Fruit fly (Drosophila melanogaster) whole organism, embryonic: Measurements from ENCODE around the gene CG9664.
A peak's percentile ranks its signal among the peaks of the same experiment; 100 is the strongest.

Experiments
- Abd-B ChIP-seq: fragments of 200-800 bp; sonication (Bioruptor generic); optimal IDR thresholded peaks from 2 replicates; lab custom pipeline; 2018; ENCODE audit warnings: missing biosample characterization, mild to moderate bottlenecking, missing genetic modification characterization, moderate library complexity
- Asciz ChIP-seq: fragments of 200-800 bp; sonication (Bioruptor generic); optimal IDR thresholded peaks from 2 replicates; lab custom pipeline; 2017; ENCODE audit warnings: missing biosample characterization, mild to moderate bottlenecking, missing genetic modification characterization, missing genetic modification reagents
- BEAF-32 ChIP-seq: fragments of 200-800 bp; sonication (Bioruptor generic); optimal IDR thresholded peaks from 3 replicates; lab custom pipeline; 2017; ENCODE audit warnings: missing biosample characterization, missing genetic modification characterization, mild to moderate bottlenecking, moderate library complexity, missing genetic modification reagents
- Blimp-1 ChIP-seq: fragments of 200-800 bp; sonication (Bioruptor generic); optimal IDR thresholded peaks from 3 replicates; lab custom pipeline; 2018; ENCODE audit warnings: missing biosample characterization, missing genetic modification characterization, mild to moderate bottlenecking, moderate library complexity, missing genetic modification reagents
- CG10209 ChIP-seq: fragments of 200-800 bp; sonication (Bioruptor generic); optimal IDR thresholded peaks from 3 replicates; lab custom pipeline; 2017; ENCODE audit warnings: missing biosample characterization, mild to moderate bottlenecking, missing genetic modification characterization, missing genetic modification reagents
- CG10321 ChIP-seq: fragments of 200-800 bp; sonication (Bioruptor generic); IDR thresholded peaks from 2 replicates; pipeline ENCODE4 v1.3.6; 2022; ENCODE audit warnings: missing biosample characterization, missing genetic modification characterization
- CG10543 ChIP-seq: fragments of 200-800 bp; sonication (Bioruptor generic); optimal IDR thresholded peaks from 3 replicates; lab custom pipeline; 2017; ENCODE audit warnings: missing biosample characterization, mild to moderate bottlenecking, missing genetic modification characterization, moderate library complexity
- CG14965 ChIP-seq: fragments of 200-800 bp; sonication (Bioruptor generic); optimal IDR thresholded peaks from 2 replicates; lab custom pipeline; 2016; ENCODE audit warnings: missing biosample characterization, missing genetic modification characterization, borderline replicate concordance
- CG18476 ChIP-seq: fragments of 200-800 bp; sonication (Bioruptor generic); optimal IDR thresholded peaks from 2 replicates; lab custom pipeline; 2016; ENCODE audit warnings: missing biosample characterization, mild to moderate bottlenecking, missing genetic modification characterization
- CG2202 ChIP-seq: fragments of 200-800 bp; sonication (Bioruptor generic); optimal IDR thresholded peaks from 2 replicates; lab custom pipeline; 2018; ENCODE audit warnings: missing biosample characterization, mild to moderate bottlenecking, missing genetic modification characterization
- CG3726 ChIP-seq: fragments of 200-800 bp; sonication (Bioruptor generic); IDR thresholded peaks from 3 replicates; pipeline ENCODE4, ENCODE4 v1.3.6; 2022; ENCODE audit warnings: missing biosample characterization, missing genetic modification characterization
- CG3995 ChIP-seq: fragments of 200-800 bp; sonication (Bioruptor generic); optimal IDR thresholded peaks from 3 replicates; lab custom pipeline; 2016; ENCODE audit warnings: missing biosample characterization, missing genetic modification characterization
- CG4360 ChIP-seq: fragments of 200-800 bp; sonication (Bioruptor generic); IDR thresholded peaks from 2 replicates; pipeline ENCODE4 v1.3.6; 2022; ENCODE audit warnings: missing biosample characterization, missing genetic modification characterization
- CG6854 ChIP-seq: fragments of 200-800 bp; sonication (Bioruptor generic); optimal IDR thresholded peaks from 3 replicates; lab custom pipeline; 2017; ENCODE audit warnings: missing biosample characterization, mild to moderate bottlenecking, missing genetic modification characterization
- CG8478 ChIP-seq: fragments of >200 bp; optimal IDR thresholded peaks from 2 replicates; lab custom pipeline; 2018
- CG8924 ChIP-seq: fragments of 200-800 bp; optimal IDR thresholded peaks from 3 replicates; lab custom pipeline; 2019; ENCODE audit warnings: missing biosample characterization, mild to moderate bottlenecking, missing genetic modification characterization, moderate library complexity
- Dip3 ChIP-seq: fragments of 200-800 bp; sonication (Bioruptor generic); optimal IDR thresholded peaks from 3 replicates; lab custom pipeline; 2016; ENCODE audit warnings: missing biosample characterization, missing genetic modification characterization
- Elba2 ChIP-seq: fragments of 200-800 bp; sonication (Bioruptor generic); optimal IDR thresholded peaks from 3 replicates; lab custom pipeline; 2016; ENCODE audit warnings: missing biosample characterization, missing genetic modification characterization
- HLH4C ChIP-seq: fragments of 200-800 bp; sonication (Bioruptor generic); IDR thresholded peaks from 3 replicates; pipeline ENCODE4 v1.3.6; 2022; ENCODE audit warnings: missing biosample characterization, missing genetic modification characterization; ENCODE audit not compliant: partially characterized antibody
- Lhr ChIP-seq: fragments of 200-800 bp; sonication (Bioruptor generic); optimal IDR thresholded peaks from 3 replicates; lab custom pipeline; 2017; ENCODE audit warnings: mild to moderate bottlenecking, missing biosample characterization, missing genetic modification reagents, missing genetic modification characterization
- Mrtf ChIP-seq: fragments of 200-800 bp; sonication (Bioruptor generic); IDR thresholded peaks from 3 replicates; pipeline ENCODE4 v1.3.6; 2022; ENCODE audit warnings: missing biosample characterization, missing genetic modification characterization
- Opbp ChIP-seq: fragments of 200-800 bp; sonication (Bioruptor generic); IDR thresholded peaks from 3 replicates; pipeline ENCODE4 v1.3.6; 2022; ENCODE audit warnings: missing biosample characterization, missing genetic modification characterization; ENCODE audit not compliant: partially characterized antibody
- Scr ChIP-seq: fragments of 200-800 bp; sonication (Bioruptor generic); IDR thresholded peaks from 2 replicates; pipeline ENCODE4 v1.3.6; 2022; ENCODE audit warnings: missing biosample characterization, missing genetic modification characterization; ENCODE audit not compliant: partially characterized antibody
- Sox100B ChIP-seq: fragments of 200-800 bp; sonication (Bioruptor generic); optimal IDR thresholded peaks from 3 replicates; lab custom pipeline; 2018; ENCODE audit warnings: missing biosample characterization, mild to moderate bottlenecking, missing genetic modification characterization
- Xbp1 ChIP-seq: fragments of 200-800 bp; sonication (Bioruptor generic); optimal IDR thresholded peaks from 3 replicates; lab custom pipeline; 2016; ENCODE audit warnings: missing biosample characterization, mild to moderate bottlenecking, missing genetic modification characterization
- cg ChIP-seq: fragments of 200-800 bp; sonication (Bioruptor generic); optimal IDR thresholded peaks from 3 replicates; lab custom pipeline; 2019; ENCODE audit warnings: missing biosample characterization, mild to moderate bottlenecking, missing genetic modification characterization, moderate library complexity
- dan ChIP-seq: fragments of 200-800 bp; sonication (Bioruptor generic); IDR thresholded peaks from 2 replicates; pipeline ENCODE4 v1.3.6; 2022; ENCODE audit warnings: missing biosample characterization, missing genetic modification characterization
- dysf ChIP-seq: fragments of 200-800 bp; sonication (Bioruptor generic); IDR thresholded peaks from 3 replicates; pipeline ENCODE4 v1.3.6; 2022; ENCODE audit warnings: missing biosample characterization, missing genetic modification characterization
- ewg ChIP-seq: fragments of 200-800 bp; sonication (Bioruptor generic); optimal IDR thresholded peaks from 3 replicates; lab custom pipeline; 2017; ENCODE audit warnings: mild to moderate bottlenecking, missing biosample characterization, missing genetic modification reagents, missing genetic modification characterization
- eyg ChIP-seq: fragments of 200-800 bp; sonication (Bioruptor generic); optimal IDR thresholded peaks from 3 replicates; lab custom pipeline; 2016; ENCODE audit warnings: missing biosample characterization, missing genetic modification characterization
- fu2 ChIP-seq: fragments of 200-800 bp; sonication (Bioruptor generic); optimal IDR thresholded peaks from 2 replicates; lab custom pipeline; 2016; ENCODE audit warnings: missing biosample characterization, missing genetic modification characterization
- gsb-n ChIP-seq: fragments of 200-800 bp; sonication (Bioruptor generic); optimal IDR thresholded peaks from 3 replicates; lab custom pipeline; 2018; ENCODE audit warnings: missing biosample characterization, mild to moderate bottlenecking, missing genetic modification characterization
- her ChIP-seq: fragments of 200-800 bp; sonication (Bioruptor generic); optimal IDR thresholded peaks from 2 replicates; lab custom pipeline; 2016; ENCODE audit warnings: missing biosample characterization, missing genetic modification characterization
- knrl ChIP-seq: fragments of 200-800 bp; sonication (Bioruptor generic); IDR thresholded peaks from 3 replicates; pipeline ENCODE4 v1.3.6; 2022; ENCODE audit warnings: missing biosample characterization, missing genetic modification characterization; ENCODE audit not compliant: partially characterized antibody
- lab ChIP-seq: fragments of 200-800 bp; sonication (Bioruptor generic); optimal IDR thresholded peaks from 3 replicates; lab custom pipeline; 2017; ENCODE audit warnings: missing biosample characterization, missing genetic modification characterization, mild to moderate bottlenecking, moderate library complexity, missing genetic modification reagents
- lilli ChIP-seq: fragments of 200-800 bp; sonication (Bioruptor generic); optimal IDR thresholded peaks from 3 replicates; lab custom pipeline; 2016; ENCODE audit warnings: missing biosample characterization, missing genetic modification characterization
- lola ChIP-seq, 3 experiments: fragments of >200 bp in 2 of 3; fragments of 200-800 bp in 1 of 3; sonication (Bioruptor generic) in 1 of 3; optimal IDR thresholded peaks; 2 replicates each; lab custom pipeline; 2017 to 2019; ENCODE audit warnings: missing biosample characterization in 3 of 3, missing genetic modification characterization in 3 of 3, mild to moderate bottlenecking in 1 of 3, moderate library complexity in 1 of 3
- nau ChIP-seq: fragments of 200-800 bp; sonication (Bioruptor generic); optimal IDR thresholded peaks from 3 replicates; lab custom pipeline; 2017; ENCODE audit warnings: missing biosample characterization, mild to moderate bottlenecking, missing genetic modification characterization, missing genetic modification reagents
- nerfin-1 ChIP-seq: fragments of 200-800 bp; sonication (Bioruptor generic); optimal IDR thresholded peaks from 3 replicates; lab custom pipeline; 2019; ENCODE audit warnings: missing biosample characterization, mild to moderate bottlenecking, missing genetic modification characterization, moderate library complexity
- nerfin-2 ChIP-seq: fragments of 200-800 bp; sonication (Bioruptor generic); IDR thresholded peaks from 2 replicates; pipeline ENCODE4 v1.3.6; 2022; ENCODE audit warnings: missing biosample characterization, missing genetic modification characterization; ENCODE audit not compliant: partially characterized antibody
- nom ChIP-seq: fragments of 200-800 bp; sonication (Bioruptor generic); optimal IDR thresholded peaks from 2 replicates; lab custom pipeline; 2017; ENCODE audit warnings: missing biosample characterization, missing genetic modification characterization, mild to moderate bottlenecking, moderate library complexity, missing genetic modification reagents
- odd ChIP-seq: fragments of 200-800 bp; sonication (Bioruptor generic); optimal IDR thresholded peaks from 2 replicates; lab custom pipeline; 2017; ENCODE audit warnings: missing biosample characterization, mild to moderate bottlenecking, missing genetic modification characterization
- ranshi ChIP-seq: fragments of 200-800 bp; sonication (Bioruptor generic); IDR thresholded peaks from 2 replicates; pipeline ENCODE4 v1.3.6; 2022; ENCODE audit warnings: missing biosample characterization, missing genetic modification characterization
- sob ChIP-seq: fragments of 200-800 bp; sonication (Bioruptor generic); IDR thresholded peaks from 2 replicates; pipeline ENCODE4 v1.3.6; 2022; ENCODE audit warnings: missing biosample characterization, missing genetic modification characterization
- tap ChIP-seq: fragments of 200-800 bp; optimal IDR thresholded peaks from 3 replicates; lab custom pipeline; 2019; ENCODE audit warnings: missing biosample characterization, mild to moderate bottlenecking, missing genetic modification characterization, moderate library complexity
- tin ChIP-seq: fragments of 200-800 bp; sonication (Bioruptor generic); optimal IDR thresholded peaks from 3 replicates; lab custom pipeline; 2016; ENCODE audit warnings: missing biosample characterization, missing genetic modification characterization
- trem ChIP-seq: fragments of 200-800 bp; optimal IDR thresholded peaks from 3 replicates; lab custom pipeline; 2019; ENCODE audit warnings: missing biosample characterization, mild to moderate bottlenecking, missing genetic modification characterization, moderate library complexity
- trh ChIP-seq: fragments of 200-800 bp; sonication (Bioruptor generic); optimal IDR thresholded peaks from 2 replicates; lab custom pipeline; 2016; ENCODE audit warnings: missing biosample characterization, missing genetic modification characterization
- unpg ChIP-seq: fragments of 200-800 bp; sonication (Bioruptor generic); optimal IDR thresholded peaks from 3 replicates; lab custom pipeline; 2018; ENCODE audit warnings: missing biosample characterization, mild to moderate bottlenecking, missing genetic modification characterization, moderate library complexity
- z ChIP-seq: fragments of 200-800 bp; sonication (Bioruptor generic); IDR thresholded peaks from 3 replicates; pipeline ENCODE4 v1.3.6; 2022; ENCODE audit warnings: missing biosample characterization, missing genetic modification characterization

Gene CG9664

dm6 chr2L:3319731-3320295 lies 25.3 kb upstream of the CG9664 start, which contains the start of the genes Fign and CG8837 (continued):
- TF ChIP-seq CG8478, result no peak
- peak; percentile 74 for TF ChIP-seq Scr (GFP tag; lab: Robert Waterston, UW)
- no peak for TF ChIP-seq nerfin-1 (tag; lab: Kevin White, UChicago)
- peak; percentile 67 for TF ChIP-seq CG3995 (GFP tag; lab: Kevin White, UChicago)
- no peak for TF ChIP-seq gsb-n (tag; lab: Kevin White, UChicago)
- TF ChIP-seq tin (GFP tag; lab: Kevin White, UChicago), result no peak
- peak; percentile 50 for TF ChIP-seq BEAF-32 (GFP tag; lab: Kevin White, UChicago)
- TF ChIP-seq fu2 (GFP tag; lab: Kevin White, UChicago), result no peak
- no peak for TF ChIP-seq trh
- no peak for TF ChIP-seq CG10321 (GFP tag; lab: Robert Waterston, UW)
- TF ChIP-seq Sox100B (GFP tag; lab: Kevin White, UChicago), result no peak
- no peak for TF ChIP-seq Xbp1 (GFP tag; lab: Kevin White, UChicago)
- TF ChIP-seq Mrtf (GFP tag; lab: Robert Waterston, UW), result no peak
- TF ChIP-seq CG4360 (GFP tag; lab: Robert Waterston, UW), result no peak
- no peak for TF ChIP-seq cg (GFP tag; lab: Kevin White, UChicago)
- no peak for TF ChIP-seq Elba2 (GFP tag; lab: Kevin White, UChicago)
- TF ChIP-seq her (GFP tag; lab: Kevin White, UChicago), result no peak
- no peak for TF ChIP-seq lilli (GFP tag; lab: Kevin White, UChicago)
- no peak for TF ChIP-seq Asciz (GFP tag; lab: Kevin White, UChicago)
- no peak for TF ChIP-seq z (GFP tag; lab: Robert Waterston, UW)
- no peak for TF ChIP-seq nom
- no peak for TF ChIP-seq CG14965 (GFP tag; lab: Kevin White, UChicago)
- no peak for TF ChIP-seq odd (GFP tag; lab: Kevin White, UChicago)
- no peak for TF ChIP-seq CG2202 (tag; lab: Kevin White, UChicago)
- TF ChIP-seq CG3726 (GFP tag; lab: Robert Waterston, UW), result no peak
- TF ChIP-seq CG10209 (GFP tag; lab: Kevin White, UChicago), result no peak
- TF ChIP-seq CG6854 (GFP tag; lab: Kevin White, UChicago), result no peak
- no peak for TF ChIP-seq sob (GFP tag; lab: Robert Waterston, UW)
- TF ChIP-seq trem (tag; lab: Kevin White, UChicago), result peak; percentile 41
- TF ChIP-seq CG18476 (GFP tag; lab: Kevin White, UChicago), result no peak
- peak; percentile 97 for TF ChIP-seq nerfin-2
- no peak for TF ChIP-seq eyg
- no peak for TF ChIP-seq CG8924 (tag; lab: Kevin White, UChicago)
- peak; percentile 77; the same call in 2 of the 3 replicates for TF ChIP-seq Opbp (GFP tag; lab: Robert Waterston, UW)
- TF ChIP-seq tap (tag; lab: Kevin White, UChicago), result no peak
- peak; percentile 3 for TF ChIP-seq CG10543 (GFP tag; lab: Kevin White, UChicago)
- TF ChIP-seq HLH4C (GFP tag; lab: Robert Waterston, UW), result peak; percentile 98
- TF ChIP-seq lab, result no peak
- no peak for TF ChIP-seq ranshi
- no peak for TF ChIP-seq Dip3 (GFP tag; lab: Kevin White, UChicago)
- peak; percentile 94 for TF ChIP-seq Blimp-1
- TF ChIP-seq lola (GFP tag; optimal IDR thresholded peaks at IDR 0.05; lab: Kevin White, UChicago), result peak in 1 of 3 experiments; percentile 76
- peak; percentile 61 for TF ChIP-seq knrl (GFP tag; lab: Robert Waterston, UW)
- no peak for TF ChIP-seq dan (GFP tag; lab: Robert Waterston, UW)
- TF ChIP-seq dysf (GFP tag; lab: Robert Waterston, UW), result no peak
- TF ChIP-seq unpg (GFP tag; lab: Kevin White, UChicago), result no peak
- no peak for TF ChIP-seq ewg (GFP tag; lab: Kevin White, UChicago)
- TF ChIP-seq Lhr (GFP tag; lab: Kevin White, UChicago), result peak; percentile 42
- no peak for TF ChIP-seq Abd-B (GFP tag; lab: Kevin White, UChicago)
- TF ChIP-seq nau (GFP tag; lab: Kevin White, UChicago), result no peak
